Worm (Caenorhabditis elegans) whole organism, L2 larva: ENCODE measurements around the gene C34F11.8.

Experiments
- C34F6.9 ChIP-seq: fragments of 150-350 bp; optimal IDR thresholded peaks from 2 replicates; lab custom pipeline; 2014; ENCODE audit warnings: missing biosample characterization, missing genetic modification characterization
- R02D3.7 ChIP-seq: fragments of 150-350 bp; optimal IDR thresholded peaks from 2 replicates; lab custom pipeline; 2014; ENCODE audit warnings: missing biosample characterization, missing genetic modification characterization
- ZK546.5 ChIP-seq: sonication (generic microtip); optimal IDR thresholded peaks from 2 replicates; lab custom pipeline; 2017; ENCODE audit warnings: missing biosample characterization, missing genetic modification characterization
- aly-2 ChIP-seq: fragments of 150-350 bp; optimal IDR thresholded peaks from 2 replicates; lab custom pipeline; 2014; ENCODE audit warnings: missing biosample characterization, missing genetic modification characterization
- ama-1 ChIP-seq: fragments of 150-350 bp; optimal IDR thresholded peaks from 2 replicates; lab custom pipeline; 2018; ENCODE audit warnings: inconsistent platforms
- crh-2 ChIP-seq: sonication (generic microtip); optimal IDR thresholded peaks from 2 replicates; lab custom pipeline; 2017; ENCODE audit warnings: missing biosample characterization, missing genetic modification characterization
- dmd-4 ChIP-seq: sonication (generic microtip); optimal IDR thresholded peaks from 2 replicates; lab custom pipeline; 2017; ENCODE audit warnings: missing biosample characterization, missing genetic modification characterization
- elt-1 ChIP-seq: fragments of 150-350 bp; optimal IDR thresholded peaks from 2 replicates; lab custom pipeline; 2014; ENCODE audit warnings: missing biosample characterization, missing genetic modification characterization
- gmeb-1 ChIP-seq: fragments of 150-350 bp; optimal IDR thresholded peaks from 2 replicates; lab custom pipeline; 2014; ENCODE audit warnings: missing biosample characterization, missing genetic modification characterization
- mab-5 ChIP-seq: fragments of 150-350 bp; optimal IDR thresholded peaks from 2 replicates; lab custom pipeline; 2014; ENCODE audit warnings: missing biosample characterization, missing genetic modification characterization
- nhr-129 ChIP-seq: fragments of 150-350 bp; optimal IDR thresholded peaks from 2 replicates; lab custom pipeline; 2014; ENCODE audit warnings: missing biosample characterization, missing genetic modification characterization
- sem-4 ChIP-seq: fragments of 150-350 bp; optimal IDR thresholded peaks from 2 replicates; lab custom pipeline; 2014; ENCODE audit warnings: missing biosample characterization, missing genetic modification reagents, missing genetic modification characterization
- skn-1 ChIP-seq: sonication (generic microtip); optimal IDR thresholded peaks from 2 replicates; lab custom pipeline; 2017; ENCODE audit warnings: missing biosample characterization, missing genetic modification characterization
- sma-3 ChIP-seq: sonication (generic microtip); optimal IDR thresholded peaks from 2 replicates; lab custom pipeline; 2016; ENCODE audit warnings: missing genetic modification reagents, missing genetic modification characterization, missing compliant biosample characterization
- ztf-4 ChIP-seq: fragments of 150-350 bp; optimal IDR thresholded peaks from 2 replicates; lab custom pipeline; 2014; ENCODE audit warnings: missing biosample characterization, missing genetic modification characterization

Gene C34F11.8

ce11 chrII:5163283-5163682 lies 47.5 kb downstream of the C34F11.8 start, which contains the start of gene srb-5:
Gene srb-5 (minus strand): TSS chrII:5163383.
- no peak for TF ChIP-seq sem-4 (tag; lab: Kevin White, UChicago)
- no peak for TF ChIP-seq gmeb-1 (tag; lab: Kevin White, UChicago)
- TF ChIP-seq elt-1 (tag; lab: Kevin White, UChicago), result no peak
- TF ChIP-seq skn-1 (tag; lab: Kevin White, UChicago), result no peak
- TF ChIP-seq dmd-4, result no peak
- TF ChIP-seq sma-3 (GFP tag; lab: Kevin White, UChicago), result no peak
- TF ChIP-seq C34F6.9, result no peak
- TF ChIP-seq ama-1, result no peak

- no peak for TF ChIP-seq elt-1 (tag; lab: Kevin White, UChicago)
- no peak for TF ChIP-seq ZK546.5 (tag; lab: Kevin White, UChicago)
- TF ChIP-seq sma-3 (GFP tag; lab: Kevin White, UChicago), result no peak
- TF ChIP-seq ztf-4 (tag; lab: Kevin White, UChicago), result no peak
- no peak for TF ChIP-seq dmd-4
- no peak for TF ChIP-seq aly-2 (tag; lab: Kevin White, UChicago)
- TF ChIP-seq crh-2 (tag; lab: Kevin White, UChicago), result no peak
- no peak for TF ChIP-seq R02D3.7
- TF ChIP-seq mab-5 (tag; lab: Kevin White, UChicago), result no peak
- no peak for TF ChIP-seq nhr-129
Measured at ce11 chrII:5161102-5161501, 49.7 kb downstream of the C34F11.8 start, which contains the start of gene C27D6.11. Gene C27D6.11 (minus strand): TSS chrII:5161202.
